Worm (Caenorhabditis elegans) whole organism, dauer: ENCODE results near the gene R12B2.6.

Experiments
- unc-62 ChIP-seq: sonication (generic microtip); optimal IDR thresholded peaks from 2 replicates; lab custom pipeline; 2017; ENCODE audit warnings: missing biosample characterization, missing genetic modification reagents, missing genetic modification characterization

The R12B2.6 gene

ce11 chrIII:5835163-5835871 is 1.4 kb upstream of the R12B2.6 start:
- no peak for TF ChIP-seq unc-62 (GFP tag; lab: Kevin White, UChicago)

- TF ChIP-seq unc-62 (GFP tag; lab: Kevin White, UChicago) = no peak
Measured at ce11 chrIII:5834663-5835062, 710 bp upstream of the R12B2.6 start.

- TF ChIP-seq unc-62 (GFP tag; lab: Kevin White, UChicago) = no peak
Measured at ce11 chrIII:5833376-5833775, 577 bp downstream of the R12B2.6 start, which contains the start of the genes R12B2.13 and mdt-15. Gene R12B2.13, minus strand, starts transcription at chrIII:5833476. Gene mdt-15, minus strand, starts transcription at chrIII:5833751.

ce11 chrIII:5832442-5832841 is 1.5 kb downstream of the R12B2.6 start:
- TF ChIP-seq unc-62 (GFP tag; lab: Kevin White, UChicago) = no peak

- no peak for TF ChIP-seq unc-62 (GFP tag; lab: Kevin White, UChicago)
Measured at ce11 chrIII:5828065-5828464, 5.9 kb downstream of the R12B2.6 start.

- TF ChIP-seq unc-62 (GFP tag; lab: Kevin White, UChicago) = no peak
Measured at ce11 chrIII:5826895-5827437, 7.0 kb downstream of the R12B2.6 start.

ce11 chrIII:5824450-5824972 is 9.4 kb downstream of the R12B2.6 start:
- no peak for TF ChIP-seq unc-62 (GFP tag; lab: Kevin White, UChicago)

ce11 chrIII:5823617-5824016 is 10.3 kb downstream of the R12B2.6 start, which contains the start of gene R12B2.8:
Gene R12B2.8, plus strand, starts transcription at chrIII:5823917.
- TF ChIP-seq unc-62 (GFP tag; lab: Kevin White, UChicago) = no peak

- TF ChIP-seq unc-62 (GFP tag; lab: Kevin White, UChicago) = no peak
Measured at ce11 chrIII:5822816-5823215, 11.1 kb downstream of the R12B2.6 start.

ce11 chrIII:5815932-5816331 is 18.0 kb downstream of the R12B2.6 start, which contains the start of gene sma-4:
Gene sma-4, plus strand, starts transcription at chrIII:5816232.
- TF ChIP-seq unc-62 (GFP tag; lab: Kevin White, UChicago) = no peak

ce11 chrIII:5814799-5815198 is 19.2 kb downstream of the R12B2.6 start, which contains the start of gene R12B2.7:
Gene R12B2.7, plus strand, starts transcription at chrIII:5815045.
- no peak for TF ChIP-seq unc-62 (GFP tag; lab: Kevin White, UChicago)

ce11 chrIII:5814098-5814497 is 19.9 kb downstream of the R12B2.6 start:
- no peak for TF ChIP-seq unc-62 (GFP tag; lab: Kevin White, UChicago)

- no peak for TF ChIP-seq unc-62 (GFP tag; lab: Kevin White, UChicago)
Measured at ce11 chrIII:5813501-5813900, 20.5 kb downstream of the R12B2.6 start.

- TF ChIP-seq unc-62 (GFP tag; lab: Kevin White, UChicago) = no peak
Measured at ce11 chrIII:5812672-5813071, 21.3 kb downstream of the R12B2.6 start.

ce11 chrIII:5811957-5812356 is 22.0 kb downstream of the R12B2.6 start:
- TF ChIP-seq unc-62 (GFP tag; lab: Kevin White, UChicago) = no peak

- TF ChIP-seq unc-62 (GFP tag; lab: Kevin White, UChicago) = no peak
Measured at ce11 chrIII:5810012-5810411, 23.9 kb downstream of the R12B2.6 start.

ce11 chrIII:5806720-5807119 is 27.2 kb downstream of the R12B2.6 start, which contains the start of gene R12B2.2:
Gene R12B2.2, plus strand, starts transcription at chrIII:5807020.
- no peak for TF ChIP-seq unc-62 (GFP tag; lab: Kevin White, UChicago)
